Fruit fly (Drosophila melanogaster) whole organism, embryonic: ENCODE results near the gene CG6983.

Experiments
- Antp ChIP-seq: fragments of 200-800 bp; sonication (Bioruptor generic); optimal IDR thresholded peaks from 3 replicates; lab custom pipeline; 2016; ENCODE audit warnings: missing biosample characterization, missing genetic modification characterization
- Blimp-1 ChIP-seq: fragments of 200-800 bp; sonication (Bioruptor generic); optimal IDR thresholded peaks from 3 replicates; lab custom pipeline; 2018; ENCODE audit warnings: missing biosample characterization, missing genetic modification characterization, mild to moderate bottlenecking, moderate library complexity, missing genetic modification reagents
- CG10321 ChIP-seq: fragments of 200-800 bp; sonication (Bioruptor generic); IDR thresholded peaks from 2 replicates; pipeline ENCODE4 v1.3.6; 2022; ENCODE audit warnings: missing biosample characterization, missing genetic modification characterization
- CG12744 ChIP-seq: fragments of 200-800 bp; sonication (Bioruptor generic); optimal IDR thresholded peaks from 2 replicates; lab custom pipeline; 2016; ENCODE audit warnings: missing biosample characterization, missing genetic modification characterization
- CG13296 ChIP-seq: fragments of 200-800 bp; sonication (Bioruptor generic); optimal IDR thresholded peaks from 3 replicates; lab custom pipeline; 2018; ENCODE audit warnings: missing biosample characterization, mild to moderate bottlenecking, missing genetic modification characterization
- CG13894 ChIP-seq: fragments of 200-800 bp; sonication (Bioruptor generic); optimal IDR thresholded peaks from 3 replicates; lab custom pipeline; 2018; ENCODE audit warnings: missing biosample characterization, mild to moderate bottlenecking, missing genetic modification characterization, moderate library complexity
- CG1647 ChIP-seq: fragments of 200-800 bp; sonication (Bioruptor generic); optimal IDR thresholded peaks from 3 replicates; lab custom pipeline; 2016; ENCODE audit warnings: missing biosample characterization, missing genetic modification characterization
- CG17359 ChIP-seq: fragments of 200-800 bp; sonication (Bioruptor generic); optimal IDR thresholded peaks from 3 replicates; lab custom pipeline; 2018; ENCODE audit warnings: missing biosample characterization, mild to moderate bottlenecking, missing genetic modification characterization, moderate library complexity
- CG17802 ChIP-seq: fragments of 200-800 bp; sonication (Bioruptor generic); optimal IDR thresholded peaks from 2 replicates; lab custom pipeline; 2018; ENCODE audit warnings: missing biosample characterization, mild to moderate bottlenecking, missing genetic modification characterization, moderate library complexity
- CG18011 ChIP-seq: fragments of 200-800 bp; sonication (Bioruptor generic); optimal IDR thresholded peaks from 2 replicates; lab custom pipeline; 2017; ENCODE audit warnings: missing biosample characterization, missing genetic modification characterization, mild to moderate bottlenecking, moderate library complexity, missing genotype
- CG2875 ChIP-seq: fragments of 200-800 bp; sonication (Bioruptor generic); optimal IDR thresholded peaks from 2 replicates; lab custom pipeline; 2017; ENCODE audit warnings: missing biosample characterization, mild to moderate bottlenecking, missing genetic modification characterization, missing genetic modification reagents
- CG2889 ChIP-seq: fragments of 200-800 bp; sonication (Bioruptor generic); IDR thresholded peaks from 3 replicates; pipeline ENCODE4 v1.3.6; 2022; ENCODE audit warnings: missing biosample characterization, missing genetic modification characterization
- CG30403 ChIP-seq: fragments of 200-800 bp; sonication (Bioruptor generic); optimal IDR thresholded peaks from 3 replicates; lab custom pipeline; 2016; ENCODE audit warnings: missing biosample characterization, missing genetic modification characterization
- CG31224 ChIP-seq: fragments of 200-800 bp; sonication (Bioruptor generic); IDR thresholded peaks from 2 replicates; pipeline ENCODE4 v1.3.6; 2022; ENCODE audit warnings: missing biosample characterization, missing genetic modification characterization
- CG3163 ChIP-seq: fragments of 200-800 bp; sonication (Bioruptor generic); optimal IDR thresholded peaks from 3 replicates; lab custom pipeline; 2016; ENCODE audit warnings: missing biosample characterization, missing genetic modification characterization
- CG34376 ChIP-seq: fragments of 200-800 bp; sonication (Bioruptor generic); optimal IDR thresholded peaks from 2 replicates; lab custom pipeline; 2018; ENCODE audit warnings: missing biosample characterization, mild to moderate bottlenecking, missing genetic modification characterization
- CG34422 ChIP-seq: fragments of 200-800 bp; sonication (Bioruptor generic); IDR thresholded peaks from 3 replicates; pipeline ENCODE4 v1.3.6; 2022; ENCODE audit warnings: missing biosample characterization, missing genetic modification characterization
- CG42726 ChIP-seq: fragments of 200-800 bp; sonication (Bioruptor generic); IDR thresholded peaks from 2 replicates; pipeline ENCODE4 v1.3.6; 2022; ENCODE audit warnings: missing biosample characterization, missing genetic modification characterization; ENCODE audit not compliant: partially characterized antibody
- CG4328 ChIP-seq: fragments of 200-800 bp; sonication (Bioruptor generic); optimal IDR thresholded peaks from 3 replicates; lab custom pipeline; 2017; ENCODE audit warnings: missing biosample characterization, missing genetic modification reagents, missing genetic modification characterization
- CG4730 ChIP-seq: fragments of 200-800 bp; sonication (Bioruptor generic); IDR thresholded peaks from 2 replicates; pipeline ENCODE4 v1.3.6; 2022; ENCODE audit warnings: missing biosample characterization, missing genetic modification characterization
- CG5953 ChIP-seq: fragments of 200-800 bp; sonication (Bioruptor generic); IDR thresholded peaks from 2 replicates; pipeline ENCODE4 v1.3.6; 2022; ENCODE audit warnings: missing biosample characterization, missing genetic modification characterization
- CG7357 ChIP-seq: fragments of 200-800 bp; sonication (Bioruptor generic); IDR thresholded peaks from 3 replicates; pipeline ENCODE4 v1.3.6; 2022; ENCODE audit warnings: missing biosample characterization, missing genetic modification characterization
- CG9215 ChIP-seq: fragments of 200-800 bp; sonication (Bioruptor generic); IDR thresholded peaks from 2 replicates; pipeline ENCODE4 v1.3.6; 2022; ENCODE audit warnings: missing biosample characterization, missing genetic modification characterization
- CG9609 ChIP-seq: fragments of 200-800 bp; sonication (Bioruptor generic); optimal IDR thresholded peaks from 3 replicates; lab custom pipeline; 2016; ENCODE audit warnings: missing biosample characterization, missing genetic modification characterization
- CG9727 ChIP-seq: fragments of 200-800 bp; sonication (Bioruptor generic); optimal IDR thresholded peaks from 3 replicates; lab custom pipeline; 2017; ENCODE audit warnings: missing biosample characterization, mild to moderate bottlenecking, missing genetic modification characterization
- CTCF ChIP-seq: fragments of 200-800 bp; sonication (Bioruptor generic); optimal IDR thresholded peaks from 2 replicates; lab custom pipeline; 2017; ENCODE audit warnings: missing biosample characterization, mild to moderate bottlenecking, missing genetic modification characterization, moderate library complexity
- CkIIα-i1 ChIP-seq: fragments of 200-800 bp; sonication (Bioruptor generic); IDR thresholded peaks from 2 replicates; pipeline ENCODE4 v1.3.6; 2022; ENCODE audit warnings: missing biosample characterization, missing genetic modification characterization
- Dref ChIP-seq: fragments of 200-800 bp; sonication (Bioruptor generic); IDR thresholded peaks from 2 replicates; pipeline ENCODE4 v1.3.6; 2022; ENCODE audit warnings: missing biosample characterization, missing genetic modification characterization
- Drgx ChIP-seq: fragments of 200-800 bp; sonication (Bioruptor generic); IDR thresholded peaks from 2 replicates; pipeline ENCODE4 v1.3.6; 2022; ENCODE audit warnings: missing biosample characterization, missing genetic modification characterization
- Ets97D ChIP-seq: fragments of 200-800 bp; sonication (Bioruptor generic); optimal IDR thresholded peaks from 3 replicates; lab custom pipeline; 2016; ENCODE audit warnings: missing biosample characterization, missing genetic modification characterization
- H2.0 ChIP-seq: fragments of 200-800 bp; sonication (Bioruptor generic); IDR thresholded peaks from 2 replicates; pipeline ENCODE4 v1.3.6; 2022; ENCODE audit warnings: missing biosample characterization, missing genetic modification characterization
- HLH3B ChIP-seq: fragments of 200-800 bp; sonication (Bioruptor generic); IDR thresholded peaks from 2 replicates; pipeline ENCODE4 v1.3.6; 2022; ENCODE audit warnings: missing biosample characterization, missing genetic modification characterization
- Jarid2 ChIP-seq: fragments of 200-800 bp; sonication (Bioruptor generic); optimal IDR thresholded peaks from 3 replicates; lab custom pipeline; 2017; ENCODE audit warnings: mild to moderate bottlenecking, missing biosample characterization, missing genetic modification reagents, missing genetic modification characterization
- Side ChIP-seq: fragments of 200-800 bp; sonication (Bioruptor generic); optimal IDR thresholded peaks from 2 replicates; lab custom pipeline; 2016; ENCODE audit warnings: missing biosample characterization, missing genetic modification characterization
- Spps ChIP-seq: fragments of 200-800 bp; sonication (Bioruptor generic); optimal IDR thresholded peaks from 2 replicates; lab custom pipeline; 2018; ENCODE audit warnings: missing biosample characterization, mild to moderate bottlenecking, missing genetic modification characterization
- abd-A ChIP-seq: fragments of 200-800 bp; sonication (Bioruptor generic); optimal IDR thresholded peaks from 3 replicates; lab custom pipeline; 2019; ENCODE audit warnings: missing biosample characterization, mild to moderate bottlenecking, missing genetic modification characterization, moderate library complexity
- ap ChIP-seq: fragments of 200-800 bp; sonication (Bioruptor generic); IDR thresholded peaks from 2 replicates; pipeline ENCODE4 v1.3.6; 2022; ENCODE audit warnings: missing biosample characterization, missing genetic modification characterization
- ato ChIP-seq: fragments of 200-800 bp; sonication (Bioruptor generic); IDR thresholded peaks from 2 replicates; pipeline ENCODE4 v1.3.6; 2022; ENCODE audit warnings: missing biosample characterization, missing genetic modification characterization; ENCODE audit not compliant: partially characterized antibody
- cas ChIP-seq: fragments of 200-800 bp; sonication (Bioruptor generic); IDR thresholded peaks from 2 replicates; pipeline ENCODE4 v1.3.6; 2022; ENCODE audit warnings: missing biosample characterization, missing genetic modification characterization
- cwo ChIP-seq: fragments of 200-800 bp; sonication (Bioruptor generic); optimal IDR thresholded peaks from 3 replicates; lab custom pipeline; 2017; ENCODE audit warnings: missing biosample characterization, missing genetic modification characterization, mild to moderate bottlenecking, moderate library complexity, missing genetic modification reagents
- exex ChIP-seq: fragments of 200-800 bp; sonication (Bioruptor generic); optimal IDR thresholded peaks from 4 replicates; lab custom pipeline; 2018; ENCODE audit warnings: missing biosample characterization, mild to moderate bottlenecking, missing genetic modification characterization, moderate library complexity
- fd102C ChIP-seq: fragments of 200-800 bp; sonication (Bioruptor generic); optimal IDR thresholded peaks from 2 replicates; lab custom pipeline; 2018; ENCODE audit warnings: missing biosample characterization, mild to moderate bottlenecking, missing genetic modification characterization, moderate library complexity
- gcm ChIP-seq: fragments of 200-800 bp; sonication (Bioruptor generic); optimal IDR thresholded peaks from 2 replicates; lab custom pipeline; 2019; ENCODE audit warnings: missing biosample characterization, mild to moderate bottlenecking, missing genetic modification characterization, moderate library complexity
- hkb ChIP-seq, 2 experiments: fragments of 200-800 bp in 1 of 2; fragments of >200 bp in 1 of 2; sonication (Bioruptor generic) in 1 of 2; IDR thresholded peaks in 1 of 2; optimal IDR thresholded peaks in 1 of 2; 2 replicates each; pipeline versions ENCODE4 v1.3.6 to Lab custom; 2017 to 2022; ENCODE audit warnings: missing biosample characterization in 1 of 2, missing genetic modification characterization in 1 of 2
- insv ChIP-seq, 2 experiments: fragments of 200-800 bp; sonication (Bioruptor generic); optimal IDR thresholded peaks; 3 replicates each; lab custom pipeline; 2016 to 2018; ENCODE audit warnings: missing biosample characterization in 2 of 2, missing genetic modification characterization in 2 of 2
- luna ChIP-seq: fragments of 200-800 bp; sonication (Bioruptor generic); optimal IDR thresholded peaks from 2 replicates; lab custom pipeline; 2016; ENCODE audit warnings: missing biosample characterization, missing genetic modification characterization
- oc ChIP-seq: fragments of 200-800 bp; sonication (Bioruptor generic); optimal IDR thresholded peaks from 2 replicates; lab custom pipeline; 2018; ENCODE audit warnings: missing biosample characterization, mild to moderate bottlenecking, missing genetic modification characterization, moderate library complexity
- odd ChIP-seq: fragments of 200-800 bp; sonication (Bioruptor generic); optimal IDR thresholded peaks from 2 replicates; lab custom pipeline; 2017; ENCODE audit warnings: missing biosample characterization, mild to moderate bottlenecking, missing genetic modification characterization
- sim ChIP-seq: fragments of 200-800 bp; sonication (Bioruptor generic); IDR thresholded peaks from 2 replicates; pipeline ENCODE4 v1.3.6; 2022; ENCODE audit warnings: missing biosample characterization, missing genetic modification characterization
- toy ChIP-seq: fragments of 200-800 bp; sonication (Bioruptor generic); IDR thresholded peaks from 2 replicates; pipeline ENCODE4 v1.3.6; 2022; ENCODE audit warnings: missing biosample characterization, missing genetic modification characterization
- wdn ChIP-seq: fragments of 200-800 bp; sonication (Bioruptor generic); IDR thresholded peaks from 2 replicates; pipeline ENCODE4 v1.3.6; 2022; ENCODE audit warnings: missing biosample characterization, missing genetic modification characterization

The CG6983 gene

DNA sequence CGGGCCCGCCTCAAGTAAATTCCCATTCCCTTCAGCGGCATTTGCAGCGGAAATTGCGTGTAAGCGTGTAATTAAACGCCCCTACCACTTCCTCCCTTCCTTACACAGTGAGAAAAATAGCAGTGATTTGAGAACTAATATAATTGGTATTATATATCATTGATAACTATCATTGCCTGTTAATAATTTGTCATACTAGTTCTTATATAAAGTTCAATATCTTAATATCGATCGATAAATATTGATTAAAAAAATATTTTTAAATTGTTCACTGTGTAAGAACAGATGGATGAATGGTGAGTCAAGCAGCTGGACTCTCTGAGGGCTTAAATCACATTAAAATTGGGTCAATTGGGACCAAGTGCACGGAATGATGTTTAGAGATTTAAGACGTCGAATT, 4.2 kb downstream of the CG6983 start (continued):
- peak; percentile 33; the same call in 1 of the 2 replicates for TF ChIP-seq Drgx (GFP tag; lab: Robert Waterston, UW)
- peak; percentile 12; the same call in 1 of the 2 replicates for TF ChIP-seq CG10321 (GFP tag; lab: Robert Waterston, UW)
- TF ChIP-seq CG34422 (GFP tag; lab: Robert Waterston, UW) = 0 out of 3 replicates have a peak, but pooled peaks have one; percentile 50
- TF ChIP-seq Dref (GFP tag; lab: Robert Waterston, UW) = no peak
- peak; percentile 66 for TF ChIP-seq Blimp-1
- peak; percentile 23; the same call in 1 of the 2 replicates for TF ChIP-seq ap (GFP tag; lab: Robert Waterston, UW)
- TF ChIP-seq CTCF (GFP tag; lab: Kevin White, UChicago) = no peak
- peak; percentile 13 for TF ChIP-seq exex (tag; lab: Kevin White, UChicago)
- peak; percentile 24; the same call in 1 of the 2 replicates for TF ChIP-seq CG4730 (GFP tag; lab: Robert Waterston, UW)
- TF ChIP-seq H2.0 (GFP tag; lab: Robert Waterston, UW) = peak; percentile 55
- no peak for TF ChIP-seq CG12744
- TF ChIP-seq CG34376 (GFP tag; lab: Kevin White, UChicago) = no peak
- no peak for TF ChIP-seq fd102C
- no peak for TF ChIP-seq insv (GFP tag; optimal IDR thresholded peaks at IDR 0.05; lab: Kevin White, UChicago)
- TF ChIP-seq CG17802 (tag; lab: Kevin White, UChicago) = no peak
- TF ChIP-seq wdn (GFP tag; lab: Robert Waterston, UW) = no peak
- TF ChIP-seq CG4328 (GFP tag; lab: Kevin White, UChicago) = peak; percentile 8
- peak; percentile 48 for TF ChIP-seq cwo
- TF ChIP-seq CG18011 = no peak
- TF ChIP-seq luna (GFP tag; lab: Kevin White, UChicago) = no peak
- no peak for TF ChIP-seq CG13894 (tag; lab: Kevin White, UChicago)
- no peak for TF ChIP-seq Antp (GFP tag; lab: Kevin White, UChicago)
- TF ChIP-seq CG2875 (GFP tag; lab: Kevin White, UChicago) = no peak
- peak; percentile 44 for TF ChIP-seq CG9727 (GFP tag; lab: Kevin White, UChicago)
- TF ChIP-seq hkb (optimal IDR thresholded peaks at IDR 0.05; lab: Kevin White, UChicago) = no peak
- TF ChIP-seq hkb (GFP tag; IDR thresholded peaks at IDR 0.05; lab: Robert Waterston, UW) = peak; percentile 69; the same call in 1 of the 2 replicates
- no peak for TF ChIP-seq CG5953 (GFP tag; lab: Robert Waterston, UW)
- peak; percentile 76 for TF ChIP-seq CG17359
- peak; percentile 18 for TF ChIP-seq CG30403
- TF ChIP-seq CG42726 (GFP tag; lab: Robert Waterston, UW) = no peak
- TF ChIP-seq sim (GFP tag; lab: Robert Waterston, UW) = peak; percentile 67; the same call in 1 of the 2 replicates
- TF ChIP-seq CG13296 (GFP tag; lab: Kevin White, UChicago) = peak; percentile 59
- no peak for TF ChIP-seq CG1647 (GFP tag; lab: Kevin White, UChicago)
- TF ChIP-seq abd-A = no peak
- TF ChIP-seq cas = 0 out of 2 replicates have a peak, but pooled peaks have one; percentile 7
- no peak for TF ChIP-seq CG3163 (GFP tag; lab: Kevin White, UChicago)
- no peak for TF ChIP-seq CG9609 (GFP tag; lab: Kevin White, UChicago)
- no peak for TF ChIP-seq CG31224 (GFP tag; lab: Robert Waterston, UW)
- no peak for TF ChIP-seq Side (GFP tag; lab: Kevin White, UChicago)
- no peak for TF ChIP-seq gcm (GFP tag; lab: Kevin White, UChicago)
- TF ChIP-seq CG2889 (GFP tag; lab: Robert Waterston, UW) = no peak
- no peak for TF ChIP-seq Jarid2 (GFP tag; lab: Kevin White, UChicago)
- no peak for TF ChIP-seq CG7357 (GFP tag; lab: Robert Waterston, UW)
- peak; percentile 65 for TF ChIP-seq HLH3B (GFP tag; lab: Robert Waterston, UW)
- peak; percentile 29; the same call in 1 of the 2 replicates for TF ChIP-seq CG9215
- TF ChIP-seq Ets97D = no peak
- no peak for TF ChIP-seq ato (GFP tag; lab: Robert Waterston, UW)
- no peak for TF ChIP-seq toy (GFP tag; lab: Robert Waterston, UW)
- TF ChIP-seq odd (GFP tag; lab: Kevin White, UChicago) = no peak
- TF ChIP-seq Spps (tag; lab: Kevin White, UChicago) = peak; percentile 53
- TF ChIP-seq oc = no peak
- TF ChIP-seq CkIIα-i1 (GFP tag; lab: Robert Waterston, UW) = no peak
